Worm (Caenorhabditis elegans): Measurements from ENCODE around the gene ify-1.
A peak's percentile ranks its signal among the peaks of the same experiment; 100 is the strongest.

ify-1 gene

DNA sequence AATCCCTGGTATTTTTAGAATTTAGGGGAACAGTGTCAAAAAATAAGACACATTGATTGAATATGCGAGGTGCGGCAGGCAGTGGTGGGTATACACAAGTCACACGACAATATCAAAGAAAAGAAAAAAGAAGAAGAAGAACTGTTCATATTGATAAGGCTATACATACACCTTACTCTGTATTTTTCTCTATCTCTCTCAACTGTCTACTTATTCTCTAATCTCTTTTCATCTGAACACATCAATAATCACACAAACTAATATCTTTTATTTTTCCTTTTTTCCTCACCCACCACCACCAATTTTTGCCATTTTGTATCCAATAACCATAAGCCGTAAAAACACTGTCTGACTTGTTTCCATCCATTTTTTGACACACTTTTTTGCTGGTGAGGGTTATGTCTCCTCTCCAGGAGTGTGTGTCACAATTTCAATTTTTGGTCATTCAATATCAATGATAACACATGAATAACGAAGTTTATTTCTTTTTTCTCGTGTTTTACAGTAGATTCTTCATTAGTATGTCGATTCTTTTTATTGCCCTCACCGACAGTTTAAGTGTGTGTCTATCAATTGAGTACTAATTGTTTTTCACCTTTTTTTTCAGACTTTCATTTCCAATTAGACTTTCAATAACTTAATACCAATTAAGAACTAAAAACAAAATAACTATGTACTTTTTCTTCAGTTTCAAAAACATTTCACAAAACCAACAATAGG, 35.4 kb downstream of the ify-1 start:
- TF ChIP-seq snu-23 (GFP tag; optimal IDR thresholded peaks at IDR 0.05) (peak; percentile 53), nhr-20 (tag; optimal IDR thresholded peaks at IDR 0.05) (peak; percentile 57), lin-14 (GFP tag; optimal IDR thresholded peaks at IDR 0.05) (peak; percentile 81), nhr-76 (tag; optimal IDR thresholded peaks at IDR 0.05) (no peak), ceh-82 (tag; optimal IDR thresholded peaks at IDR 0.05) (no peak), nhr-84 (tag; optimal IDR thresholded peaks at IDR 0.05) (no peak), elt-3 (tag; optimal IDR thresholded peaks at IDR 0.05) (peak in 5 of 6 experiments; percentile 12 to 89 (median 84)), ceh-88 (GFP tag; IDR thresholded peaks at IDR 0.05) (0 out of 2 replicates have a peak, but pooled peaks have one; percentile 16), nhr-71 (tag; optimal IDR thresholded peaks at IDR 0.05) (peak; percentile 54), pqm-1 (tag; optimal IDR thresholded peaks at IDR 0.05) (peak; percentile 20), nhr-85 (tag) (peak; percentile 89), irx-1 (tag; optimal IDR thresholded peaks at IDR 0.05) (no peak), dpl-1 (GFP tag; optimal IDR thresholded peaks at IDR 0.05) (peak in 1 of 3 experiments; percentile 15), efl-1 (optimal IDR thresholded peaks at IDR 0.05) (no peak), efl-1 (GFP tag; optimal IDR thresholded peaks at IDR 0.05 in 1 of 2) (peak in 1 of 2 experiments; percentile 89), unc-98 (GFP tag; IDR thresholded peaks at IDR 0.05) (no peak), sptf-1 (tag; optimal IDR thresholded peaks at IDR 0.05) (no peak), blmp-1 (tag; optimal IDR thresholded peaks at IDR 0.05) (peak; percentile 24), mdl-1 (tag; optimal IDR thresholded peaks at IDR 0.05) (peak in 1 of 2 experiments; percentile 23), lsy-2 (tag; optimal IDR thresholded peaks at IDR 0.05) (peak; percentile 10 to 60), nhr-90 (tag; optimal IDR thresholded peaks at IDR 0.05; ENCODE audit: poor library complexity) (peak; percentile 24), elt-2 (tag; optimal IDR thresholded peaks at IDR 0.05) (peak; percentile 96)

DNA sequence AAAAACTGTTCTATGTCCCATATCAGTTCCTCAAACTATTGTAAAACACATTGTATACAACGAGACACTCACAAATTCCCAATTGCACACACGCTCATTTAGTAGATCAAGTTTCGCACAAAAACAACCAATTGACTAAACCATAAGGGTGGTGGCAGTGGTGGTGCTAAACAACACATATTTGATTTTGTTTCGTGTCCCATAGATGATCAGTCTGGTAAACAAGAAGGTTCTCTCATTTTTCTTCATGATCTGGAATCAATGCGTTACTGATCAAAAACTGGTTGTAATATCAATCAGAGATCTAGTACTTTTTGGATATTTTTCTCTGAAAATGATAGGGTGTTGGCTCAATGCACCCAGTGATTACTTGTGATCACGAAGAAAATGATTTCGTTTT, 36.4 kb downstream of the ify-1 start:
- TF ChIP-seq efl-1 (optimal IDR thresholded peaks at IDR 0.05) (no peak), efl-1 (GFP tag; optimal IDR thresholded peaks at IDR 0.05 in 1 of 2) (peak in 1 of 2 experiments; percentile 88), C16A3.4 (tag; optimal IDR thresholded peaks at IDR 0.05) (no peak)

DNA sequence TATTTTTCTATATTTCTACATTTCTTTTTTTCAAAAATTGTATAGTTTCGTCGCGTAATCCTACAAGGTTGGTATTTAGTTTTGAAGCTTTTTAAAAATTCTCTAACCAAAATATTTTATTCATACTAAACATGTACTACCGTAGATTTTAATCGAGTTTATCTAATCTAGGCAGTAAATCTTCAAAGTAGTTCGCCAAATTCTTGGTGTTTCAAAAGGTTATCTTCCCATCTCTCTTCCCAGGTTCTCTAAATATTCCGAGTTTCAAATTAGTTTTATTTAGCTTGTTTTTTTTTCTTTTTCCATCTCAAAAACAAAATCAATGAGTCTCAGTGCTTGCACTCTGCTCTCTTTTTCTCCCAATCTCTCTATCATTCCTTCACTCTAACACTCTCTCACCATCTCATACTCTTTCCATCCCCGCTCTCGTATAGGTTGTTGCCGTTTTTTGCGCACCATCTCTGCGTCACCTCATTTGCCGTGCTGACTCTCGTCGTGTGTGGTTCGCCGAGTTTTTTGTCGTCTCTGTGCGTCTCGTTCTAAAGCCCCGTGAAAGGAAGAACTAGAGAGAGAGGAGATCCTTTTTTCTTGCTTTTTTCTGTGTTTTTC, 37.9 kb downstream of the ify-1 start:
- TF ChIP-seq efl-3 (GFP tag; optimal IDR thresholded peaks at IDR 0.05): no peak
- TF ChIP-seq nhr-28 (tag; optimal IDR thresholded peaks at IDR 0.05): no peak
- peak; percentile 64 for TF ChIP-seq jun-1 (tag; optimal IDR thresholded peaks at IDR 0.05)
- TF ChIP-seq blmp-1 (tag; optimal IDR thresholded peaks at IDR 0.05): peak; percentile 20
- peak; percentile 47 for TF ChIP-seq rnt-1 (tag; optimal IDR thresholded peaks at IDR 0.05)
- no peak for TF ChIP-seq mef-2 (tag; optimal IDR thresholded peaks at IDR 0.05)
- peak; percentile 19 for TF ChIP-seq ama-1 (optimal IDR thresholded peaks at IDR 0.05)
- no peak for TF ChIP-seq hlh-17 (GFP tag; optimal IDR thresholded peaks at IDR 0.05; ENCODE audit: borderline replicate concordance)
- peak; percentile 15 for TF ChIP-seq lin-13 (GFP tag; optimal IDR thresholded peaks at IDR 0.05)
- no peak for TF ChIP-seq zip-4 (GFP tag; optimal IDR thresholded peaks at IDR 0.05)
- TF ChIP-seq elt-3 (tag; optimal IDR thresholded peaks at IDR 0.05): peak in 2 of 6 experiments; percentile 9 to 53
- TF ChIP-seq sptf-1 (tag; optimal IDR thresholded peaks at IDR 0.05): no peak
- no peak for TF ChIP-seq C04F5.9 (tag; optimal IDR thresholded peaks at IDR 0.05)
- peak; percentile 48 for TF ChIP-seq snpc-4 (tag; optimal IDR thresholded peaks at IDR 0.05)
- no peak for TF ChIP-seq lin-39 (tag; optimal IDR thresholded peaks at IDR 0.05)
- TF ChIP-seq ets-5 (GFP tag; IDR thresholded peaks at IDR 0.05): no peak
- TF ChIP-seq mdl-1 (tag; optimal IDR thresholded peaks at IDR 0.05): peak in 1 of 2 experiments; percentile 56
- TF ChIP-seq nhr-47 (tag; optimal IDR thresholded peaks at IDR 0.05): peak; percentile 67
- TF ChIP-seq lsy-2 (tag; optimal IDR thresholded peaks at IDR 0.05): peak; percentile 67 to 76
- TF ChIP-seq lin-15B (tag; optimal IDR thresholded peaks at IDR 0.05): no peak
- no peak for TF ChIP-seq sox-4 (tag; optimal IDR thresholded peaks at IDR 0.05)
- TF ChIP-seq ceh-90 (tag; optimal IDR thresholded peaks at IDR 0.05): no peak
- TF ChIP-seq swsn-7 (tag; optimal IDR thresholded peaks at IDR 0.05): peak; percentile 69
- TF ChIP-seq aha-1 (tag; optimal IDR thresholded peaks at IDR 0.05): no peak
- no peak for TF ChIP-seq vab-15 (tag; optimal IDR thresholded peaks at IDR 0.05)
- no peak for TF ChIP-seq nhr-84 (tag; optimal IDR thresholded peaks at IDR 0.05)
- peak; percentile 48 for TF ChIP-seq egl-13 (tag; optimal IDR thresholded peaks at IDR 0.05)
- peak; percentile 11 for TF ChIP-seq C16A3.4 (tag; optimal IDR thresholded peaks at IDR 0.05)
- peak; percentile 8 for TF ChIP-seq fkh-10 (GFP tag; optimal IDR thresholded peaks at IDR 0.05)
- TF ChIP-seq elt-2 (tag; optimal IDR thresholded peaks at IDR 0.05): peak; percentile 83
- peak; percentile 14 for TF ChIP-seq fos-1 (tag; optimal IDR thresholded peaks at IDR 0.05)
- no peak for TF ChIP-seq hlh-4 (tag; optimal IDR thresholded peaks at IDR 0.05)
- TF ChIP-seq snu-23 (GFP tag; optimal IDR thresholded peaks at IDR 0.05): peak; percentile 83
